Worm (Caenorhabditis elegans) whole organism, L4 larva: ENCODE measurements around the gene Y102A11A.5.

Experiments
- aha-1 ChIP-seq: fragments of 150-350 bp; peaks from one replicate; lab custom pipeline; 2014; ENCODE audit warnings: missing biosample characterization, missing genetic modification characterization
- daf-19 ChIP-seq: fragments of 200-800 bp; sonication (Bioruptor generic); conservative IDR thresholded peaks from 2 replicates; pipeline ENCODE4 v1.3.6; 2022; ENCODE audit warnings: missing genetic modification characterization, missing compliant biosample characterization
- dmd-9 ChIP-seq: fragments of 200-800 bp; sonication (Bioruptor generic); IDR thresholded peaks from 2 replicates; pipeline ENCODE4 v1.3.6; 2022; ENCODE audit warnings: missing genetic modification reagents, missing genetic modification characterization, missing compliant biosample characterization
- egl-27 ChIP-seq: sonication (generic microtip); optimal IDR thresholded peaks from 3 replicates; lab custom pipeline; 2017; ENCODE audit warnings: missing biosample characterization, missing genetic modification reagents, missing genetic modification characterization
- nhr-11 ChIP-seq: fragments of 150-350 bp; optimal IDR thresholded peaks from 2 replicates; lab custom pipeline; 2014; ENCODE audit warnings: missing biosample characterization, missing genetic modification characterization
- nhr-237 ChIP-seq: sonication (generic microtip); optimal IDR thresholded peaks from 2 replicates; lab custom pipeline; 2017; ENCODE audit warnings: missing biosample characterization, missing genetic modification characterization
- nhr-25 ChIP-seq: sonication (generic microtip); optimal IDR thresholded peaks from 2 replicates; lab custom pipeline; 2017; ENCODE audit warnings: missing genetic modification characterization, mild to moderate bottlenecking, missing compliant biosample characterization, antibody characterized with exemption, moderate library complexity, borderline replicate concordance; ENCODE audit not compliant: insufficient read depth
- nhr-28 ChIP-seq: fragments of 150-350 bp; optimal IDR thresholded peaks from 2 replicates; lab custom pipeline; 2014; ENCODE audit warnings: missing biosample characterization, missing genetic modification characterization
- snpc-4 ChIP-seq: fragments of 150-350 bp; optimal IDR thresholded peaks from 2 replicates; lab custom pipeline; 2014; ENCODE audit warnings: missing biosample characterization, missing genetic modification characterization
- ztf-11 ChIP-seq: fragments of 150-350 bp; optimal IDR thresholded peaks from 2 replicates; lab custom pipeline; 2014; ENCODE audit warnings: missing biosample characterization, missing genetic modification characterization

ce11 chrX:1990434-1990833 is 41.0 kb downstream of the Y102A11A.5 start, which contains the start of gene Y40A1A.2:
- TF ChIP-seq snpc-4 (tag; lab: Kevin White, UChicago), result no peak
- no peak for TF ChIP-seq ztf-11 (tag; lab: Kevin White, UChicago)
- TF ChIP-seq dmd-9 (GFP tag; lab: Robert Waterston, UW), result no peak
- no peak for TF ChIP-seq nhr-11 (tag; lab: Kevin White, UChicago)
- no peak for TF ChIP-seq daf-19
- TF ChIP-seq egl-27 (tag; lab: Kevin White, UChicago), result no peak
- TF ChIP-seq nhr-237 (tag; lab: Kevin White, UChicago), result no peak
- no peak for TF ChIP-seq nhr-25
- TF ChIP-seq nhr-28, result no peak
- TF ChIP-seq aha-1, result no peak
